Worm (Caenorhabditis elegans) whole organism, young adult: ENCODE results near the gene exp-2.

Source experiments
- F33H1.4 ChIP-seq: fragments of 200-800 bp; sonication (Bioruptor generic); IDR thresholded peaks from 2 replicates; pipeline ENCODE4 v1.3.6; 2022; ENCODE audit warnings: missing genetic modification reagents, missing genetic modification characterization, missing compliant biosample characterization
- F37B4.10 ChIP-seq: fragments of 200-800 bp; sonication (Bioruptor generic); IDR thresholded peaks from 2 replicates; pipeline ENCODE4 v1.3.6; 2022; ENCODE audit warnings: missing genetic modification characterization, missing compliant biosample characterization
- F49E8.2 ChIP-seq: sonication (generic microtip); optimal IDR thresholded peaks from 3 replicates; lab custom pipeline; 2017; ENCODE audit warnings: missing genetic modification characterization, mild to moderate bottlenecking, missing compliant biosample characterization, antibody characterized with exemption, moderate library complexity; ENCODE audit not compliant: insufficient read depth
- F52B5.7 ChIP-seq: sonication (generic microtip); optimal IDR thresholded peaks from 2 replicates; lab custom pipeline; 2016; ENCODE audit warnings: mild to moderate bottlenecking, missing genetic modification characterization, missing compliant biosample characterization
- F55B11.4 ChIP-seq: sonication (generic microtip); optimal IDR thresholded peaks from 2 replicates; lab custom pipeline; 2016; ENCODE audit warnings: missing compliant biosample characterization, missing genetic modification characterization, borderline replicate concordance; ENCODE audit not compliant: insufficient read depth
- F57C9.4 ChIP-seq: sonication (generic microtip); optimal IDR thresholded peaks from 2 replicates; lab custom pipeline; 2017; ENCODE audit warnings: mild to moderate bottlenecking, missing genetic modification characterization, missing compliant biosample characterization
- K11D2.4 ChIP-seq: fragments of 200-800 bp; sonication (Bioruptor generic); IDR thresholded peaks from 2 replicates; pipeline ENCODE4 v1.3.6; 2022; ENCODE audit warnings: missing genetic modification reagents, missing genetic modification characterization, missing compliant biosample characterization
- T26A5.8 ChIP-seq: sonication (generic microtip); optimal IDR thresholded peaks from 2 replicates; lab custom pipeline; 2016; ENCODE audit warnings: missing genetic modification characterization, missing compliant biosample characterization
- Y53G8AR.9 ChIP-seq: fragments of 200-800 bp; sonication (Bioruptor generic); conservative IDR thresholded peaks from 2 replicates; pipeline ENCODE4 v1.3.6; 2022; ENCODE audit warnings: missing genetic modification reagents, missing genetic modification characterization, missing compliant biosample characterization
- aptf-3 ChIP-seq: fragments of 200-800 bp; sonication (Bioruptor generic); IDR thresholded peaks from 2 replicates; pipeline ENCODE4 v1.3.6; 2022; ENCODE audit warnings: missing genetic modification characterization, missing compliant biosample characterization
- athp-1 ChIP-seq: sonication (generic microtip); optimal IDR thresholded peaks from 2 replicates; lab custom pipeline; 2017; ENCODE audit warnings: mild to moderate bottlenecking, missing genetic modification characterization, missing compliant biosample characterization
- attf-3 ChIP-seq: fragments of 200-800 bp; sonication (Bioruptor generic); conservative IDR thresholded peaks from 2 replicates; pipeline ENCODE4 v1.3.6; 2022; ENCODE audit warnings: missing genetic modification reagents, missing genetic modification characterization, missing compliant biosample characterization
- ccch-3 ChIP-seq: fragments of 200-800 bp; sonication (Bioruptor generic); optimal IDR thresholded peaks from 2 replicates; lab custom pipeline; 2018; ENCODE audit warnings: mild to moderate bottlenecking, missing genetic modification characterization, missing compliant biosample characterization
- cebp-2 ChIP-seq: fragments of 200-800 bp; sonication (Bioruptor generic); IDR thresholded peaks from 2 replicates; pipeline ENCODE4 v1.3.6; 2022; ENCODE audit warnings: missing genetic modification characterization, missing compliant biosample characterization
- ceh-100 ChIP-seq: fragments of 200-800 bp; sonication (Bioruptor generic); IDR thresholded peaks from 2 replicates; pipeline ENCODE4 v1.3.6; 2022; ENCODE audit warnings: missing genetic modification reagents, missing genetic modification characterization, missing compliant biosample characterization
- ceh-40 ChIP-seq: fragments of 200-800 bp; sonication (Bioruptor generic); IDR thresholded peaks from 2 replicates; pipeline ENCODE4 v1.3.6; 2022; ENCODE audit warnings: missing genetic modification characterization, missing compliant biosample characterization
- ceh-79 ChIP-seq: sonication (generic microtip); optimal IDR thresholded peaks from 2 replicates; lab custom pipeline; 2017; ENCODE audit warnings: mild to moderate bottlenecking, missing genetic modification characterization, missing compliant biosample characterization
- ceh-91 ChIP-seq: fragments of 200-800 bp; sonication (Bioruptor generic); IDR thresholded peaks from 2 replicates; pipeline ENCODE4 v1.3.6; 2022; ENCODE audit warnings: missing genetic modification reagents, missing genetic modification characterization, missing compliant biosample characterization
- dpff-1 ChIP-seq: sonication (generic microtip); optimal IDR thresholded peaks from 2 replicates; lab custom pipeline; 2017; ENCODE audit warnings: mild to moderate bottlenecking, missing genetic modification characterization, missing compliant biosample characterization
- dpl-1 ChIP-seq: fragments of 150-350 bp; optimal IDR thresholded peaks from 2 replicates; lab custom pipeline; 2014; ENCODE audit warnings: missing biosample characterization, missing genetic modification reagents, missing genetic modification characterization
- ekl-4 ChIP-seq: fragments of 200-800 bp; sonication (Bioruptor generic); IDR thresholded peaks from 2 replicates; pipeline ENCODE4 v1.3.6; 2022; ENCODE audit warnings: missing genetic modification reagents, missing genetic modification characterization, missing compliant biosample characterization
- gei-17 ChIP-seq: fragments of 200-800 bp; sonication (Bioruptor generic); optimal IDR thresholded peaks from 2 replicates; lab custom pipeline; 2018; ENCODE audit warnings: mild to moderate bottlenecking, missing genetic modification characterization, missing compliant biosample characterization
- him-1 ChIP-seq: sonication (generic microtip); optimal IDR thresholded peaks from 2 replicates; lab custom pipeline; 2016; ENCODE audit warnings: missing genotype, missing genetic modification reagents, missing genetic modification characterization, missing compliant biosample characterization
- hmg-20 ChIP-seq: fragments of 200-800 bp; sonication (Bioruptor generic); IDR thresholded peaks from 2 replicates; pipeline ENCODE4 v1.3.6; 2022; ENCODE audit warnings: missing genetic modification reagents, missing genetic modification characterization, missing compliant biosample characterization
- lin-26 ChIP-seq: fragments of 200-800 bp; sonication (Bioruptor generic); IDR thresholded peaks from 2 replicates; pipeline ENCODE4 v1.3.6; 2022; ENCODE audit warnings: missing genetic modification reagents, missing genetic modification characterization, missing compliant biosample characterization
- lin-40 ChIP-seq: sonication (generic microtip); optimal IDR thresholded peaks from 2 replicates; lab custom pipeline; 2016; ENCODE audit warnings: missing genetic modification characterization, mild to moderate bottlenecking, missing compliant biosample characterization, missing genotype, missing genetic modification reagents
- lsl-1 ChIP-seq: fragments of 200-800 bp; sonication (Bioruptor generic); optimal IDR thresholded peaks from 2 replicates; lab custom pipeline; 2018; ENCODE audit warnings: mild to moderate bottlenecking, missing genetic modification characterization, moderate library complexity, missing compliant biosample characterization
- lsy-27 ChIP-seq: sonication (generic microtip); optimal IDR thresholded peaks from 2 replicates; lab custom pipeline; 2017; ENCODE audit warnings: missing genetic modification characterization, mild to moderate bottlenecking, missing compliant biosample characterization, antibody characterized with exemption, missing genotype, borderline replicate concordance; ENCODE audit not compliant: insufficient read depth
- madf-10 ChIP-seq: sonication (generic microtip); optimal IDR thresholded peaks from 2 replicates; lab custom pipeline; 2016; ENCODE audit warnings: mild to moderate bottlenecking, missing genetic modification characterization, missing compliant biosample characterization
- madf-3 ChIP-seq: fragments of 200-800 bp; sonication (Bioruptor generic); IDR thresholded peaks from 2 replicates; pipeline ENCODE4 v1.3.6; 2022; ENCODE audit warnings: missing genetic modification reagents, missing genetic modification characterization, missing compliant biosample characterization
- madf-6 ChIP-seq: fragments of 200-800 bp; sonication (Bioruptor generic); IDR thresholded peaks from 2 replicates; pipeline ENCODE4 v1.3.6; 2022; ENCODE audit warnings: missing genetic modification reagents, missing genetic modification characterization, missing compliant biosample characterization
- mcd-1 ChIP-seq: fragments of 200-800 bp; sonication (Bioruptor generic); IDR thresholded peaks from 2 replicates; pipeline ENCODE4 v1.3.6; 2022; ENCODE audit warnings: missing genetic modification reagents, missing genetic modification characterization, missing compliant biosample characterization
- nfyb-1 ChIP-seq: fragments of 200-800 bp; sonication (Bioruptor generic); IDR thresholded peaks from 2 replicates; pipeline ENCODE4 v1.3.6; 2022; ENCODE audit warnings: missing genetic modification reagents, missing genetic modification characterization, missing compliant biosample characterization
- pbrm-1 ChIP-seq: fragments of 200-800 bp; sonication (Bioruptor generic); IDR thresholded peaks from 2 replicates; pipeline ENCODE4 v1.3.6; 2022; ENCODE audit warnings: missing genetic modification reagents, missing genetic modification characterization, missing compliant biosample characterization
- pha-4 ChIP-seq: fragments of 150-350 bp; sonication (generic microtip); optimal IDR thresholded peaks from 2 replicates; lab custom pipeline; 2014; ENCODE audit warnings: missing biosample characterization, missing genetic modification reagents, missing genetic modification characterization
- rcor-1 ChIP-seq: fragments of 200-800 bp; sonication (Bioruptor generic); IDR thresholded peaks from 2 replicates; pipeline ENCODE4 v1.3.6; 2022; ENCODE audit warnings: missing genetic modification reagents, missing genetic modification characterization, missing compliant biosample characterization
- repo-1 ChIP-seq: sonication (generic microtip); optimal IDR thresholded peaks from 2 replicates; lab custom pipeline; 2017; ENCODE audit warnings: mild to moderate bottlenecking, missing genetic modification characterization, missing compliant biosample characterization
- snpc-1.1 ChIP-seq: sonication (generic microtip); optimal IDR thresholded peaks from 2 replicates; lab custom pipeline; 2017; ENCODE audit warnings: missing genetic modification characterization, mild to moderate bottlenecking, missing compliant biosample characterization, antibody characterized with exemption, moderate library complexity, missing genotype, missing genetic modification reagents; ENCODE audit not compliant: insufficient read depth
- snpc-4 ChIP-seq, 5 experiments: fragments of 150-350 bp in 1 of 5; sonication (generic microtip) in 4 of 5; optimal IDR thresholded peaks; 2 replicates each; lab custom pipeline; 2014 to 2018; ENCODE audit warnings: missing genetic modification characterization in 5 of 5, missing biosample characterization in 3 of 5, antibody characterized with exemption in 2 of 5, mild to moderate bottlenecking in 2 of 5, missing compliant biosample characterization in 2 of 5, missing genotype in 2 of 5, moderate library complexity in 2 of 5, missing genetic modification reagents in 1 of 5
- sptf-2 ChIP-seq: fragments of 200-800 bp; sonication (Bioruptor generic); optimal IDR thresholded peaks from 2 replicates; lab custom pipeline; 2018; ENCODE audit warnings: mild to moderate bottlenecking, missing genetic modification characterization, missing compliant biosample characterization
- tbx-9 ChIP-seq: sonication (generic microtip); optimal IDR thresholded peaks from 2 replicates; lab custom pipeline; 2016; ENCODE audit warnings: borderline replicate concordance, missing genetic modification characterization, inconsistent platforms, missing compliant biosample characterization
- tlf-1 ChIP-seq: fragments of 200-800 bp; sonication (Bioruptor generic); optimal IDR thresholded peaks from 2 replicates; lab custom pipeline; 2018; ENCODE audit warnings: mild to moderate bottlenecking, missing genetic modification characterization, missing compliant biosample characterization
- xnd-1 ChIP-seq: sonication (generic microtip); optimal IDR thresholded peaks from 2 replicates; lab custom pipeline; 2016; ENCODE audit warnings: missing genotype, missing genetic modification reagents, missing genetic modification characterization, missing compliant biosample characterization
- ztf-22 ChIP-seq: fragments of 200-800 bp; sonication (Bioruptor generic); optimal IDR thresholded peaks from 2 replicates; lab custom pipeline; 2018; ENCODE audit warnings: mild to moderate bottlenecking, missing genetic modification characterization, moderate library complexity, missing compliant biosample characterization
- ztf-25 ChIP-seq: fragments of 200-800 bp; sonication (Bioruptor generic); IDR thresholded peaks from 2 replicates; pipeline ENCODE4 v1.3.6; 2022; ENCODE audit warnings: missing genetic modification reagents, missing genetic modification characterization, missing compliant biosample characterization

Gene exp-2

DNA sequence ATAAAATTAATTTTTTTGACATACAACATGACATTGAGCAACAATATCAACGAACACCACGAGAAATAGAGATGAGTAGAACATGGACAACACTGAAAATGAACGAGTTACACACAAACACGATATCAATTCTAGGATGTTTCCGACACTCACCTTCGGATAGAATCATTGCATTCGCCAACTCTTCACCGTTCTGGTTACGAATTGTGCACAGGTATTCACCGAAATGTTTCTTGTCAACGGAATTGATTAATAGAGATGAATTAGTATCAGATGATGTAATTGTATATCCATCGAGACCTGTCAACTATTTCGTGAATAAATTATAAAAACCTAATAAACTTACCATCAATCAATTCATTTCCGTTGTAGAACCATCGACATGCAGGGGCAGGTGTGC is 9.5 kb upstream of the exp-2 start:
- TF ChIP-seq tlf-1: no peak
- TF ChIP-seq ztf-22 (GFP tag; lab: Kevin White, UChicago): no peak
- TF ChIP-seq lsy-27 (tag; lab: Kevin White, UChicago): no peak
- no peak for TF ChIP-seq dpff-1 (tag; lab: Kevin White, UChicago)
- TF ChIP-seq F49E8.2: no peak
- no peak for TF ChIP-seq ccch-3 (GFP tag; lab: Kevin White, UChicago)
- TF ChIP-seq hmg-20 (GFP tag; lab: Robert Waterston, UW): no peak
- TF ChIP-seq mcd-1 (GFP tag; lab: Robert Waterston, UW): no peak
- TF ChIP-seq lsl-1 (GFP tag; lab: Kevin White, UChicago): no peak
- TF ChIP-seq dpl-1 (GFP tag; lab: Kevin White, UChicago): no peak
- no peak for TF ChIP-seq F55B11.4 (tag; lab: Kevin White, UChicago)
- TF ChIP-seq ceh-91 (GFP tag; lab: Robert Waterston, UW): no peak

DNA sequence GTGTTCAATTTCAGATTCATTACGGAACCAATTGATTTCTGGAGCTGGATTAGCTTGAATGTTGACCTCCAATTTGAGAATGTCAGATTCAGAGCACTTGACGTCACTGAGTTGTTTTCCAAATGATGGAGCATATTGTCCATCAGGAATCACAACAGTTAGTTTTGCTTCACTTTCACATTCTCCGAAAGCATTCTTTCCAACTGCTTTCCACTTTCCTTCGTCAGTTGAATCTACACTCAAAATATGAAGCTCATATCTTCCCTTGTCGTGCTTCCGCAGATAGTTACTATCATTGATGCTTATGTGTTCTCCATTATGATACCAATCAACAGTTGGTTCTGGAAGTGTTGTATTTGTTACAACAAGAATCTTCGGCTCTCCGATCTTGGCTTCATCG is 2.8 kb upstream of the exp-2 start:
- no peak for TF ChIP-seq aptf-3
- TF ChIP-seq madf-10: no peak
- TF ChIP-seq ccch-3 (GFP tag; lab: Kevin White, UChicago): no peak
- no peak for TF ChIP-seq F52B5.7
- no peak for TF ChIP-seq repo-1 (tag; lab: Kevin White, UChicago)
- no peak for TF ChIP-seq rcor-1 (GFP tag; lab: Robert Waterston, UW)
- TF ChIP-seq attf-3 (GFP tag; lab: Robert Waterston, UW): no peak
- no peak for TF ChIP-seq ceh-40 (GFP tag; lab: Robert Waterston, UW)
- TF ChIP-seq F33H1.4 (GFP tag; lab: Robert Waterston, UW): no peak
- TF ChIP-seq xnd-1: no peak
- TF ChIP-seq nfyb-1 (GFP tag; lab: Robert Waterston, UW): no peak
- TF ChIP-seq him-1 (tag; lab: Kevin White, UChicago): no peak
- TF ChIP-seq lin-40: no peak
- TF ChIP-seq dpl-1 (GFP tag; lab: Kevin White, UChicago): no peak
- TF ChIP-seq F57C9.4 (tag; lab: Kevin White, UChicago): no peak
- no peak for TF ChIP-seq athp-1 (tag; lab: Kevin White, UChicago)
- TF ChIP-seq F37B4.10 (GFP tag; lab: Robert Waterston, UW): no peak

DNA sequence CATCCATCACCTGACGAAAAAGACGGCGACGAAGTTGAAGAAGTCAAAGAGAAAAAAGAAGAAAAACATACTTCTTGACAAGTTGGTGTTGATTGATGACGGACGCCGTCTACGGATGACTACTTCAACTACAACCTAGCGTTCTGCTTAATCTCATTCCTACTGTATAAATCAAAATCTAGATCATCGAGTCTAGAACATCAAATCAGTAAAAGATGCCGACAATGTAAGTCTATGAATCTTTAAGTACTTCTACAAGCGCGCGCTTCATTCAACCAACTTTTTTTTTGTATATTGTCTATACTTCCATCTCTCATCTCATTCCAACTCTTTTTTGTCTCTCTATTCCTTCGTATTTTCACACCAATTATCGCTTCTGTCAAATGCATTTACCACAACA is 4.2 kb downstream of the exp-2 start:
- TF ChIP-seq cebp-2 (0 out of 2 replicates have a peak, but pooled peaks have one; percentile 46), tbx-9 (no peak)

- no peak for TF ChIP-seq madf-6 (GFP tag; lab: Robert Waterston, UW)
- no peak for TF ChIP-seq snpc-1.1 (tag; lab: Kevin White, UChicago)
- no peak for TF ChIP-seq pbrm-1 (GFP tag; lab: Robert Waterston, UW)
- no peak for TF ChIP-seq pha-4 (tag; lab: Kevin White, UChicago)
- no peak for TF ChIP-seq xnd-1
- TF ChIP-seq ceh-100: no peak
- no peak for TF ChIP-seq madf-3 (GFP tag; lab: Robert Waterston, UW)
- no peak for TF ChIP-seq K11D2.4 (GFP tag; lab: Robert Waterston, UW)
- no peak for TF ChIP-seq ekl-4 (GFP tag; lab: Robert Waterston, UW)
- no peak for TF ChIP-seq ztf-25 (GFP tag; lab: Robert Waterston, UW)
- TF ChIP-seq Y53G8AR.9 (GFP tag; lab: Robert Waterston, UW): no peak
- no peak for TF ChIP-seq snpc-4 (GFP tag; optimal IDR thresholded peaks at IDR 0.05; lab: Kevin White, UChicago)
- TF ChIP-seq snpc-4 (tag; optimal IDR thresholded peaks at IDR 0.05; lab: Kevin White, UChicago): no peak
- no peak for TF ChIP-seq sptf-2 (GFP tag; lab: Kevin White, UChicago)
- no peak for TF ChIP-seq dpff-1 (tag; lab: Kevin White, UChicago)
- no peak for TF ChIP-seq dpl-1 (GFP tag; lab: Kevin White, UChicago)
- no peak for TF ChIP-seq lin-26
- TF ChIP-seq gei-17 (GFP tag; lab: Kevin White, UChicago): no peak
- no peak for TF ChIP-seq ceh-79 (tag; lab: Kevin White, UChicago)
- no peak for TF ChIP-seq T26A5.8 (tag; lab: Kevin White, UChicago)
Observed at ce11 chrV:6138167-6138566, 7.0 kb downstream of the exp-2 start.
